Fruit fly (Drosophila melanogaster): Measurements from ENCODE around the gene MME1.

The MME1 gene

DNA sequence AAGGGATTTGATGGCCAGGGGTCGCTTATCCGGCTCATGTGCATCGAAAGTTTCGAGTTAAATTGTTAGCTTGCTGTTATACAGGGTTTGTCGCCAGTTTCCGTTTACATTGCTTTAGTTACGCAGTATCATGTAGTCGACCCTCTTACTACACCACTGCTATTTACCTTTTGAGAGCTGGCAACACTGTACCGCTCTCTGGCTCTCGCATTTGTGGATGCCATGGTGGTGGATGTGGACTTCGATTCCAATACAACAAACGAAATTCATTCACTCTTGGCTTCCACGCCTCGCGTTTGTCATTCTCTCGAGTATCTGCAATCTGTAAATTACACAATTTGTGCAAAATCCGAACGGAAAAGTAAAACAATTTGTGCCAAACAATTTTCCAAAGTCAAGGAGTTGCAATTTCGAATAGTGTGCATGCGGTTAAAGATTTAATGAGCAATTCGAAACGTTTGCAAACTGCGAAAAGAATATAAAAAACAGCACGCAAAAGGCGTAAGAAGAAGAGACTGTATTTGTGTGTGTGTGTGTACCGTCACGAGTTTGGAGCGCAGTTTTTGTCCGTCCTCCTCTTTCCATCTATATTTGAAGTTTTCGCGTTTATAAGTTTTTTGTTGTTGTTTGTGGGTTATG is 21.8 kb downstream of the MME1 start (continued):
- TF ChIP-seq peb (GFP tag; IDR thresholded peaks at IDR 0.05) (no peak), Dbx (GFP tag; IDR thresholded peaks at IDR 0.05) (peak; percentile 67; the same call in 1 of the 3 replicates), CG6791 (GFP tag; IDR thresholded peaks at IDR 0.05; ENCODE audit: partially characterized antibody) (peak; percentile 100), wek (GFP tag; optimal IDR thresholded peaks at IDR 0.05) (peak; percentile 46), CG2875 (GFP tag; optimal IDR thresholded peaks at IDR 0.05) (no peak), vvl (GFP tag; IDR thresholded peaks at IDR 0.05) (peak; percentile 51), CG2889 (GFP tag; IDR thresholded peaks at IDR 0.05) (no peak), tx (GFP tag; optimal IDR thresholded peaks at IDR 0.05) (peak; percentile 4), CG17802 (tag; optimal IDR thresholded peaks at IDR 0.05) (no peak), toy (GFP tag; IDR thresholded peaks at IDR 0.05) (no peak), dan (GFP tag; IDR thresholded peaks at IDR 0.05) (no peak), ap (GFP tag; IDR thresholded peaks at IDR 0.05) (no peak), bigmax (GFP tag; optimal IDR thresholded peaks at IDR 0.05) (no peak), ab (GFP tag; optimal IDR thresholded peaks at IDR 0.05) (no peak), YL-1 (GFP tag; optimal IDR thresholded peaks at IDR 0.05) (peak; percentile 81), dm (GFP tag; optimal IDR thresholded peaks at IDR 0.05) (no peak), corto (GFP tag; optimal IDR thresholded peaks at IDR 0.05) (peak; percentile 12), CG4730 (GFP tag; IDR thresholded peaks at IDR 0.05) (no peak), ewg (GFP tag; optimal IDR thresholded peaks at IDR 0.05) (no peak), sens-2 (GFP tag; IDR thresholded peaks at IDR 0.05) (no peak), scrt (GFP tag; optimal IDR thresholded peaks at IDR 0.05) (peak; percentile 49), MESR4 (GFP tag; optimal IDR thresholded peaks at IDR 0.05) (peak; percentile 51), crc (GFP tag; optimal IDR thresholded peaks at IDR 0.05) (no peak), grau (tag; optimal IDR thresholded peaks at IDR 0.05) (peak; percentile 8), Side (GFP tag; optimal IDR thresholded peaks at IDR 0.05) (no peak), TFAM (GFP tag; optimal IDR thresholded peaks at IDR 0.05) (no peak), CG5953 (GFP tag; IDR thresholded peaks at IDR 0.05) (no peak), CG11398 (GFP tag; optimal IDR thresholded peaks at IDR 0.05) (peak; percentile 28), nau (GFP tag; optimal IDR thresholded peaks at IDR 0.05) (no peak), dpn (GFP tag; optimal IDR thresholded peaks at IDR 0.05) (peak; percentile 23 to 34), h (optimal IDR thresholded peaks at IDR 0.05) (no peak), CG2678 (tag; optimal IDR thresholded peaks at IDR 0.05) (no peak), yki (optimal IDR thresholded peaks at IDR 0.05) (no peak), Rfx (GFP tag; IDR thresholded peaks at IDR 0.05) (peak; percentile 52), CG9609 (GFP tag; optimal IDR thresholded peaks at IDR 0.05) (no peak), CG4820 (GFP tag; optimal IDR thresholded peaks at IDR 0.05) (no peak), CG8089 (GFP tag; optimal IDR thresholded peaks at IDR 0.05) (no peak), ind (GFP tag; optimal IDR thresholded peaks at IDR 0.05) (no peak), lilli (GFP tag; optimal IDR thresholded peaks at IDR 0.05) (no peak), ken (GFP tag; IDR thresholded peaks at IDR 0.05) (no peak), ttk (GFP tag; IDR thresholded peaks at IDR 0.05) (peak; percentile 26; the same call in 1 of the 2 replicates), chif (GFP tag; optimal IDR thresholded peaks at IDR 0.05) (no peak), CG34224 (GFP tag; IDR thresholded peaks at IDR 0.05; ENCODE audit: partially characterized antibody) (peak; percentile 95), H2.0 (GFP tag; IDR thresholded peaks at IDR 0.05) (no peak), HLHmδ (GFP tag; optimal IDR thresholded peaks at IDR 0.05) (peak; percentile 92), CG34376 (GFP tag; optimal IDR thresholded peaks at IDR 0.05) (peak; percentile 80), CG6765 (GFP tag; optimal IDR thresholded peaks at IDR 0.05) (peak; percentile 34), Dip2 (GFP tag; IDR thresholded peaks at IDR 0.05) (no peak), CG14965 (GFP tag; optimal IDR thresholded peaks at IDR 0.05; ENCODE audit: borderline replicate concordance) (no peak), aop (GFP tag; IDR thresholded peaks at IDR 0.05) (0 out of 2 replicates have a peak, but pooled peaks have one; percentile 20), CG1529 (GFP tag; optimal IDR thresholded peaks at IDR 0.05) (no peak), CG4282 (GFP tag; optimal IDR thresholded peaks at IDR 0.05) (no peak)
